Worm (Caenorhabditis elegans) whole organism, L4 larva: ENCODE data around the gene acs-7.

ENCODE experiments used
- D1046.2 ChIP-seq: fragments of 200-800 bp; sonication (Bioruptor generic); IDR thresholded peaks from 2 replicates; pipeline ENCODE4 v1.3.6; 2022; ENCODE audit warnings: missing genetic modification characterization, missing compliant biosample characterization
- Y75B8A.6 ChIP-seq: fragments of 200-800 bp; sonication (Bioruptor generic); IDR thresholded peaks from 2 replicates; pipeline ENCODE4 v1.3.6; 2022; ENCODE audit warnings: missing genetic modification reagents, missing genetic modification characterization, missing compliant biosample characterization
- ZK546.5 ChIP-seq, 2 experiments: sonication (generic microtip); optimal IDR thresholded peaks; 2 replicates each; lab custom pipeline; 2017; ENCODE audit warnings: missing biosample characterization in 2 of 2, missing genetic modification characterization in 2 of 2
- ama-1 ChIP-seq: fragments of 150-350 bp; optimal IDR thresholded peaks from 2 replicates; lab custom pipeline; 2014; ENCODE audit warnings: inconsistent platforms, mixed read lengths
- dpl-1 ChIP-seq: fragments of 150-350 bp; optimal IDR thresholded peaks from 2 replicates; lab custom pipeline; 2014; ENCODE audit warnings: missing biosample characterization, missing genetic modification reagents, missing genetic modification characterization
- fkh-10 ChIP-seq: fragments of 150-350 bp; optimal IDR thresholded peaks from 2 replicates; lab custom pipeline; 2014; ENCODE audit warnings: missing biosample characterization, missing genetic modification reagents, missing genetic modification characterization
- hif-1 ChIP-seq, 2 experiments: sonication (generic microtip); optimal IDR thresholded peaks; 2 replicates each; lab custom pipeline; 2016 to 2017; ENCODE audit warnings: missing compliant biosample characterization in 2 of 2, missing genetic modification characterization in 2 of 2, missing genetic modification reagents in 2 of 2, missing genotype in 2 of 2, mild to moderate bottlenecking in 1 of 2
- lin-39 ChIP-seq: fragments of 150-350 bp; optimal IDR thresholded peaks from 2 replicates; lab custom pipeline; 2014; ENCODE audit warnings: missing biosample characterization, missing genetic modification reagents, missing genetic modification characterization
- mes-2 ChIP-seq: sonication (generic microtip); optimal IDR thresholded peaks from 2 replicates; lab custom pipeline; 2016; ENCODE audit warnings: missing genotype, mild to moderate bottlenecking, missing genetic modification characterization, missing compliant biosample characterization; ENCODE audit not compliant: poor library complexity, severe bottlenecking
- nhr-25 ChIP-seq: sonication (generic microtip); optimal IDR thresholded peaks from 2 replicates; lab custom pipeline; 2017; ENCODE audit warnings: missing genetic modification characterization, mild to moderate bottlenecking, missing compliant biosample characterization, antibody characterized with exemption, moderate library complexity, borderline replicate concordance; ENCODE audit not compliant: insufficient read depth
- nhr-28 ChIP-seq: fragments of 150-350 bp; optimal IDR thresholded peaks from 2 replicates; lab custom pipeline; 2014; ENCODE audit warnings: missing biosample characterization, missing genetic modification characterization
- pha-4 ChIP-seq, 2 experiments: fragments of 150-350 bp in 1 of 2; fragments of 200-800 bp in 1 of 2; sonication (Bioruptor generic) in 1 of 2; IDR thresholded peaks in 1 of 2; optimal IDR thresholded peaks in 1 of 2; 2 replicates each; pipeline versions ENCODE4 v1.3.6 to Lab custom; 2014 to 2022; ENCODE audit warnings: missing genetic modification characterization in 2 of 2, missing genetic modification reagents in 2 of 2, missing biosample characterization in 1 of 2, missing compliant biosample characterization in 1 of 2
- unc-39 ChIP-seq: sonication (generic microtip); optimal IDR thresholded peaks from 2 replicates; lab custom pipeline; 2017; ENCODE audit warnings: missing biosample characterization, missing genetic modification characterization
- unc-62 ChIP-seq, 3 experiments: fragments of 150-350 bp in 1 of 3; sonication (generic microtip); optimal IDR thresholded peaks in 2 of 3; peaks in 1 of 3; 1 replicate in 1 of 3; 2 replicates in 2 of 3; lab custom pipeline; 2014 to 2017; ENCODE audit warnings: missing biosample characterization in 3 of 3, missing genetic modification characterization in 3 of 3, missing genetic modification reagents in 3 of 3, missing genotype in 1 of 3

- TF ChIP-seq nhr-28 (tag; lab: Kevin White, UChicago): no peak
- no peak for TF ChIP-seq lin-39 (tag; lab: Kevin White, UChicago)
- no peak for TF ChIP-seq ZK546.5 (tag; optimal IDR thresholded peaks at IDR 0.05; lab: Kevin White, UChicago)
- no peak for TF ChIP-seq fkh-10 (GFP tag; lab: Kevin White, UChicago)
- TF ChIP-seq dpl-1: no peak
- no peak for TF ChIP-seq hif-1 (tag; optimal IDR thresholded peaks at IDR 0.05; lab: Kevin White, UChicago)
- TF ChIP-seq unc-62 (GFP tag; optimal IDR thresholded peaks at IDR 0.05 in 1 of 2; lab: Kevin White, UChicago): no peak
- no peak for TF ChIP-seq unc-62 (tag; optimal IDR thresholded peaks at IDR 0.05; lab: Kevin White, UChicago)
- TF ChIP-seq unc-39: no peak
- TF ChIP-seq Y75B8A.6 (GFP tag; lab: Robert Waterston, UW): no peak
- TF ChIP-seq ama-1 (lab: Kevin White, UChicago): no peak
- TF ChIP-seq pha-4 (GFP tag; IDR thresholded peaks at IDR 0.05; lab: Robert Waterston, UW): no peak
- TF ChIP-seq pha-4 (tag; optimal IDR thresholded peaks at IDR 0.05; lab: Kevin White, UChicago): no peak
- no peak for TF ChIP-seq mes-2
- no peak for TF ChIP-seq D1046.2
- TF ChIP-seq nhr-25 (tag; lab: Kevin White, UChicago): no peak
These were observed 18.4 kb downstream of the acs-7 start, which contains the start of gene cam-1 for ce11 chrII:9310204-9310603.
